Worm (Caenorhabditis elegans) whole organism, L4 larva: ENCODE results near the gene F43E2.11.

Experiments
- D1046.2 ChIP-seq: fragments of 200-800 bp; sonication (Bioruptor generic); IDR thresholded peaks from 2 replicates; pipeline ENCODE4 v1.3.6; 2022; ENCODE audit warnings: missing genetic modification characterization, missing compliant biosample characterization
- F10B5.3 ChIP-seq: sonication (generic microtip); optimal IDR thresholded peaks from 2 replicates; lab custom pipeline; 2016; ENCODE audit warnings: mild to moderate bottlenecking, missing genetic modification characterization, missing compliant biosample characterization
- Y5F2A.4 ChIP-seq: fragments of 200-800 bp; sonication (Bioruptor generic); optimal IDR thresholded peaks from 2 replicates; lab custom pipeline; 2018; ENCODE audit warnings: mild to moderate bottlenecking, missing genetic modification characterization, missing compliant biosample characterization
- aha-1 ChIP-seq: fragments of 150-350 bp; peaks from one replicate; lab custom pipeline; 2014; ENCODE audit warnings: missing biosample characterization, missing genetic modification characterization
- ama-1 ChIP-seq: fragments of 150-350 bp; optimal IDR thresholded peaks from 2 replicates; lab custom pipeline; 2014; ENCODE audit warnings: inconsistent platforms, mixed read lengths
- ceh-20 ChIP-seq: fragments of 200-800 bp; sonication (Bioruptor generic); IDR thresholded peaks from 2 replicates; pipeline ENCODE4 v1.3.6; 2022; ENCODE audit warnings: missing genetic modification reagents, missing genetic modification characterization, missing compliant biosample characterization
- ceh-28 ChIP-seq: fragments of 150-350 bp; optimal IDR thresholded peaks from 2 replicates; lab custom pipeline; 2014; ENCODE audit warnings: missing biosample characterization, missing genetic modification reagents, missing genetic modification characterization
- ceh-32 ChIP-seq: sonication (generic microtip); optimal IDR thresholded peaks from 2 replicates; lab custom pipeline; 2016; ENCODE audit warnings: mild to moderate bottlenecking, missing genetic modification characterization, missing compliant biosample characterization; ENCODE audit not compliant: poor library complexity
- ceh-82 ChIP-seq: sonication (generic microtip); optimal IDR thresholded peaks from 2 replicates; lab custom pipeline; 2017; ENCODE audit warnings: missing biosample characterization, missing genetic modification characterization
- cey-2 ChIP-seq: sonication (generic microtip); optimal IDR thresholded peaks from 3 replicates; lab custom pipeline; 2017; ENCODE audit warnings: missing genetic modification characterization, mild to moderate bottlenecking, missing compliant biosample characterization, antibody characterized with exemption, borderline replicate concordance; ENCODE audit not compliant: insufficient read depth
- ctbp-1 ChIP-seq: fragments of 200-800 bp; sonication (Bioruptor generic); IDR thresholded peaks from 2 replicates; pipeline ENCODE4 v1.3.6; 2022; ENCODE audit warnings: missing genetic modification reagents, missing genetic modification characterization, missing compliant biosample characterization
- daf-16 ChIP-seq, 3 experiments: sonication (generic microtip); optimal IDR thresholded peaks; 2 replicates each; lab custom pipeline; 2016 to 2017; ENCODE audit warnings: missing genetic modification characterization in 3 of 3, missing genetic modification reagents in 3 of 3, mild to moderate bottlenecking in 2 of 3, missing compliant biosample characterization in 2 of 3, missing biosample characterization in 1 of 3, moderate library complexity in 1 of 3
- dmd-6 ChIP-seq: fragments of 200-800 bp; sonication (Bioruptor generic); IDR thresholded peaks from 2 replicates; pipeline ENCODE4 v1.3.6; 2022; ENCODE audit warnings: missing genetic modification reagents, missing genetic modification characterization, missing compliant biosample characterization
- dmd-8 ChIP-seq: fragments of 200-800 bp; sonication (Bioruptor generic); IDR thresholded peaks from 2 replicates; pipeline ENCODE4 v1.3.6; 2022; ENCODE audit warnings: missing genetic modification characterization, missing compliant biosample characterization
- egl-27 ChIP-seq: sonication (generic microtip); optimal IDR thresholded peaks from 3 replicates; lab custom pipeline; 2017; ENCODE audit warnings: missing biosample characterization, missing genetic modification reagents, missing genetic modification characterization
- fos-1 ChIP-seq: fragments of 150-350 bp; optimal IDR thresholded peaks from 2 replicates; lab custom pipeline; 2014; ENCODE audit warnings: missing biosample characterization, missing genetic modification characterization
- hif-1 ChIP-seq, 2 experiments: sonication (generic microtip); optimal IDR thresholded peaks; 2 replicates each; lab custom pipeline; 2016 to 2017; ENCODE audit warnings: missing compliant biosample characterization in 2 of 2, missing genetic modification characterization in 2 of 2, missing genetic modification reagents in 2 of 2, missing genotype in 2 of 2, mild to moderate bottlenecking in 1 of 2
- hlh-11 ChIP-seq: fragments of 200-800 bp; sonication (Bioruptor generic); optimal IDR thresholded peaks from 2 replicates; lab custom pipeline; 2018; ENCODE audit warnings: mild to moderate bottlenecking, missing genetic modification characterization, missing compliant biosample characterization
- hlh-30 ChIP-seq: sonication (generic microtip); optimal IDR thresholded peaks from 2 replicates; lab custom pipeline; 2017; ENCODE audit warnings: antibody characterized with exemption, mild to moderate bottlenecking, missing genetic modification characterization, missing compliant biosample characterization; ENCODE audit not compliant: insufficient read depth
- lim-7 ChIP-seq: fragments of 200-800 bp; sonication (Bioruptor generic); IDR thresholded peaks from 2 replicates; pipeline ENCODE4 v1.3.6; 2022; ENCODE audit warnings: missing genetic modification characterization, missing compliant biosample characterization
- lin-39 ChIP-seq: fragments of 150-350 bp; optimal IDR thresholded peaks from 2 replicates; lab custom pipeline; 2014; ENCODE audit warnings: missing biosample characterization, missing genetic modification reagents, missing genetic modification characterization
- lsy-2 ChIP-seq, 2 experiments: fragments of 150-350 bp in 1 of 2; sonication (generic microtip) in 1 of 2; optimal IDR thresholded peaks; 2 replicates each; lab custom pipeline; 2014 to 2017; ENCODE audit warnings: missing biosample characterization in 2 of 2, missing genetic modification characterization in 2 of 2
- madf-5 ChIP-seq, 2 experiments: fragments of 200-800 bp; sonication (Bioruptor generic); IDR thresholded peaks; 2 replicates each; pipeline ENCODE4 v1.3.6; 2022; ENCODE audit warnings: missing compliant biosample characterization in 2 of 2, missing genetic modification characterization in 2 of 2
- madf-9 ChIP-seq: fragments of 200-800 bp; sonication (Bioruptor generic); conservative IDR thresholded peaks from 2 replicates; pipeline ENCODE4 v1.3.6; 2022; ENCODE audit warnings: missing genetic modification reagents, missing genetic modification characterization, missing compliant biosample characterization
- mdl-1 ChIP-seq, 2 experiments: fragments of 150-350 bp in 1 of 2; sonication (generic microtip) in 1 of 2; optimal IDR thresholded peaks; 2 replicates each; lab custom pipeline; 2014 to 2017; ENCODE audit warnings: missing biosample characterization in 2 of 2, missing genetic modification characterization in 2 of 2
- mdt-29 ChIP-seq: fragments of 200-800 bp; sonication (Bioruptor generic); IDR thresholded peaks from 2 replicates; pipeline ENCODE4 v1.3.6; 2022; ENCODE audit warnings: missing genetic modification reagents, missing genetic modification characterization, missing compliant biosample characterization
- mep-1 ChIP-seq: fragments of 150-350 bp; sonication (generic microtip); optimal IDR thresholded peaks from 3 replicates; lab custom pipeline; 2014; ENCODE audit warnings: missing biosample characterization, missing genetic modification characterization
- mxl-3 ChIP-seq: fragments of 200-800 bp; sonication (Bioruptor generic); optimal IDR thresholded peaks from 2 replicates; lab custom pipeline; 2018; ENCODE audit warnings: mild to moderate bottlenecking, missing genetic modification characterization, missing compliant biosample characterization
- nhr-11 ChIP-seq: fragments of 150-350 bp; optimal IDR thresholded peaks from 2 replicates; lab custom pipeline; 2014; ENCODE audit warnings: missing biosample characterization, missing genetic modification characterization
- nhr-111 ChIP-seq: fragments of 200-800 bp; sonication (Bioruptor generic); optimal IDR thresholded peaks from 2 replicates; lab custom pipeline; 2018; ENCODE audit warnings: mild to moderate bottlenecking, missing genetic modification characterization, missing compliant biosample characterization
- nhr-25 ChIP-seq: sonication (generic microtip); optimal IDR thresholded peaks from 2 replicates; lab custom pipeline; 2017; ENCODE audit warnings: missing genetic modification characterization, mild to moderate bottlenecking, missing compliant biosample characterization, antibody characterized with exemption, moderate library complexity, borderline replicate concordance; ENCODE audit not compliant: insufficient read depth
- nhr-28 ChIP-seq: fragments of 150-350 bp; optimal IDR thresholded peaks from 2 replicates; lab custom pipeline; 2014; ENCODE audit warnings: missing biosample characterization, missing genetic modification characterization
- nhr-48 ChIP-seq: sonication (generic microtip); optimal IDR thresholded peaks from 2 replicates; lab custom pipeline; 2016; ENCODE audit warnings: mild to moderate bottlenecking, missing genetic modification characterization, missing compliant biosample characterization
- nhr-77 ChIP-seq: fragments of 150-350 bp; optimal IDR thresholded peaks from 2 replicates; lab custom pipeline; 2014; ENCODE audit warnings: missing biosample characterization, missing genetic modification characterization
- pha-4 ChIP-seq, 2 experiments: fragments of 150-350 bp in 1 of 2; fragments of 200-800 bp in 1 of 2; sonication (Bioruptor generic) in 1 of 2; IDR thresholded peaks in 1 of 2; optimal IDR thresholded peaks in 1 of 2; 2 replicates each; pipeline versions ENCODE4 v1.3.6 to Lab custom; 2014 to 2022; ENCODE audit warnings: missing genetic modification characterization in 2 of 2, missing genetic modification reagents in 2 of 2, missing biosample characterization in 1 of 2, missing compliant biosample characterization in 1 of 2
- pqm-1 ChIP-seq: sonication (generic microtip); optimal IDR thresholded peaks from 2 replicates; lab custom pipeline; 2017; ENCODE audit warnings: missing biosample characterization, missing genetic modification characterization
- set-16 ChIP-seq: fragments of 200-800 bp; sonication (Bioruptor generic); IDR thresholded peaks from 2 replicates; pipeline ENCODE4 v1.3.6; 2022; ENCODE audit warnings: missing genetic modification reagents, missing genetic modification characterization, missing compliant biosample characterization
- unc-62 ChIP-seq, 3 experiments: fragments of 150-350 bp in 1 of 3; sonication (generic microtip); optimal IDR thresholded peaks in 2 of 3; peaks in 1 of 3; 1 replicate in 1 of 3; 2 replicates in 2 of 3; lab custom pipeline; 2014 to 2017; ENCODE audit warnings: missing biosample characterization in 3 of 3, missing genetic modification characterization in 3 of 3, missing genetic modification reagents in 3 of 3, missing genotype in 1 of 3
- vab-7 ChIP-seq: fragments of 200-800 bp; sonication (Bioruptor generic); IDR thresholded peaks from 2 replicates; pipeline ENCODE4 v1.3.6; 2022; ENCODE audit warnings: missing genetic modification reagents, missing genetic modification characterization, missing compliant biosample characterization

The F43E2.11 gene

ce11 chrII:7323925-7324324 lies 46.2 kb downstream of the F43E2.11 start, which contains the start of gene F21D12.3 (continued):
- TF ChIP-seq F10B5.3 (tag; lab: Kevin White, UChicago) (no peak), ceh-82 (tag; lab: Kevin White, UChicago) (no peak), ama-1 (lab: Kevin White, UChicago) (no peak), ceh-28 (tag; lab: Kevin White, UChicago) (no peak), madf-5 (GFP tag; IDR thresholded peaks at IDR 0.05; lab: Robert Waterston, UW) (no peak), nhr-77 (tag; lab: Kevin White, UChicago) (no peak), cey-2 (tag; lab: Kevin White, UChicago) (no peak), nhr-25 (tag; lab: Kevin White, UChicago) (no peak), dmd-6 (0 out of 2 replicates have a peak, but pooled peaks have one; percentile 12), nhr-28 (no peak), fos-1 (tag; lab: Kevin White, UChicago) (no peak), egl-27 (tag; lab: Kevin White, UChicago) (no peak), vab-7 (no peak), nhr-48 (no peak), ceh-32 (tag; lab: Kevin White, UChicago) (no peak), lsy-2 (tag; optimal IDR thresholded peaks at IDR 0.05; lab: Kevin White, UChicago) (no peak), Y5F2A.4 (GFP tag; lab: Kevin White, UChicago) (no peak), pha-4 (GFP tag; IDR thresholded peaks at IDR 0.05; lab: Robert Waterston, UW) (no peak), pha-4 (tag; optimal IDR thresholded peaks at IDR 0.05; lab: Kevin White, UChicago) (no peak), madf-9 (0 out of 2 replicates have a peak, but pooled peaks have one; percentile 50), mxl-3 (GFP tag; lab: Kevin White, UChicago) (no peak), daf-16 (GFP tag; optimal IDR thresholded peaks at IDR 0.05; lab: Kevin White, UChicago) (no peak), daf-16 (tag; optimal IDR thresholded peaks at IDR 0.05; lab: Kevin White, UChicago) (no peak), lim-7 (GFP tag; lab: Robert Waterston, UW) (0 out of 2 replicates have a peak, but pooled peaks have one; percentile 19), D1046.2 (GFP tag; lab: Robert Waterston, UW) (no peak)

DNA sequence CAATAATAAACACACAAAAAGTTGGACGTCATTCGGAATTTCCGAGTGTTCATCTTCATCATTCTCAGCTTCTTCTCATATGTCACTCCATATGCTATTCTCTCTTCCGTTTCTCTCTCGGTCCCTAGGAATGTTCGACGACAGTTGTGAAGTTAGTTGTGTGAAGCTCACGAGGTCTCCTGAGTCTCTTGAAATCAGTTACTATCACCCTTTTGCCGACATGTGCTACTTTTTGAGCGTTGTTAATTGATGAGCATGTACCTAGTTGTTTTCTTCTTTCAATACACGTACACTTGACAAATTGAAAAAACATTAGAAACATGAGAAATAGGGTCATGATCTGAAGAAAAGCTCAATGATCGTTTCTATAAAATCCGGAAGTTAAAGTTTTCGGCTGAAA lies 46.8 kb downstream of the F43E2.11 start:
- TF ChIP-seq hlh-30 (tag; lab: Kevin White, UChicago) (peak; percentile 64), unc-62 (GFP tag; optimal IDR thresholded peaks at IDR 0.05 in 1 of 2; lab: Kevin White, UChicago) (peak in 1 of 2 experiments; percentile 66), unc-62 (tag; optimal IDR thresholded peaks at IDR 0.05; lab: Kevin White, UChicago) (no peak), set-16 (GFP tag; lab: Robert Waterston, UW) (no peak), lin-39 (tag; lab: Kevin White, UChicago) (peak; percentile 25), hif-1 (tag; optimal IDR thresholded peaks at IDR 0.05; lab: Kevin White, UChicago) (peak in 1 of 2 experiments; percentile 21), mep-1 (tag; lab: Kevin White, UChicago) (peak; percentile 18), pqm-1 (no peak), daf-16 (GFP tag; optimal IDR thresholded peaks at IDR 0.05; lab: Kevin White, UChicago) (peak in 1 of 2 experiments; percentile 90), daf-16 (tag; optimal IDR thresholded peaks at IDR 0.05; lab: Kevin White, UChicago) (no peak), mdt-29 (GFP tag; lab: Robert Waterston, UW) (no peak), hlh-11 (tag; lab: Kevin White, UChicago) (peak; percentile 75), ctbp-1 (GFP tag; lab: Robert Waterston, UW) (peak; percentile 37; the same call in 1 of the 2 replicates), nhr-25 (tag; lab: Kevin White, UChicago) (no peak), aha-1 (tag; lab: Kevin White, UChicago) (peak; percentile 99), ceh-20 (GFP tag; lab: Robert Waterston, UW) (peak; percentile 38; the same call in 1 of the 2 replicates), nhr-11 (tag; lab: Kevin White, UChicago) (peak; percentile 85), dmd-8 (GFP tag; lab: Robert Waterston, UW) (0 out of 2 replicates have a peak, but pooled peaks have one; percentile 43), nhr-111 (GFP tag; lab: Kevin White, UChicago) (no peak), mdl-1 (tag; optimal IDR thresholded peaks at IDR 0.05; lab: Kevin White, UChicago) (peak in 1 of 2 experiments; percentile 20), nhr-77 (tag; lab: Kevin White, UChicago) (no peak), lsy-2 (tag; optimal IDR thresholded peaks at IDR 0.05; lab: Kevin White, UChicago) (peak in 1 of 2 experiments; percentile 15)
